Comparison of ENCODE assay signal across 6 worm cellular contexts in the genomic region with DNA sequence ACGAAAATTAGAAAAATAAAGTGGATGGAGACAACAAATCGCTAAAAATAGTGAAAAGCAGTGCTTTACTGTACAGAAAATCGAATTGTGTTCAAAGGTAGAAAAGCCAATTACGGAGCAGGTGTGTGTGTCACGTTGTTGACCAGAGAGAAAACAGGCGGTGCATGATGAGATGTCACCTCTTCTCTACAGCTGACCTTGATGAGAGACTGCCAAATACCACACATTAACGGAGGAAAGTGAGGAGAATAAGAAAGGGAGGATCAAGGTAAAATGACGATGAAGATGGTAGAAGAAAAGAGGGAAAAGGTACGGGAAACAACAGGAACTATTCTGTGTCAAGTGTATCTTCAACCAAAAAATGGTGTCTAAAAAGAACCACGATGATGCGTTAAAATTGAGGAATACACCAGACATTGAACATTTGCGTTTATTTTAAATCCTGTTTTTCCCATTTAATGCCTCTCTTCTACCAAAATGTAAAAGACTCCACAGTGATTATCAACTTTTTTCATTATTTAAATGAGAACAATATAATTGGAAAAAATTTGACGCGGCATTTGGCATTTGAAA.
TF ChIP-seq lines count a peak whose summit lies in the region.

No protein-coding gene starts in this region.

TF ChIP-seq in whole organism, L1 larva, 84 proteins besides CTCF, POLR2A, EP300 and RAD21 (continues in another document):
- TF ChIP-seq fos-1 (tag; optimal IDR thresholded peaks at IDR 0.05; lab: Kevin White, UChicago) (no peak), lir-3 (tag; optimal IDR thresholded peaks at IDR 0.05; lab: Kevin White, UChicago; ENCODE audit: poor library complexity) (no peak), ztf-4 (tag; optimal IDR thresholded peaks at IDR 0.05; lab: Kevin White, UChicago) (no peak), blmp-1 (tag; optimal IDR thresholded peaks at IDR 0.05; lab: Kevin White, UChicago) (peak; percentile 93), nhr-47 (tag; optimal IDR thresholded peaks at IDR 0.05; lab: Kevin White, UChicago) (no peak), nhr-90 (tag; optimal IDR thresholded peaks at IDR 0.05; lab: Kevin White, UChicago; ENCODE audit: poor library complexity) (no peak), dpl-1 (GFP tag; optimal IDR thresholded peaks at IDR 0.05; lab: Kevin White, UChicago) (peak in 1 of 3 experiments; percentile 0), vab-15 (tag; optimal IDR thresholded peaks at IDR 0.05; lab: Kevin White, UChicago) (no peak), mep-1 (tag; optimal IDR thresholded peaks at IDR 0.05; lab: Kevin White, UChicago) (peak; percentile 53), nhr-71 (tag; optimal IDR thresholded peaks at IDR 0.05; lab: Kevin White, UChicago) (peak; percentile 35), aly-2 (tag; optimal IDR thresholded peaks at IDR 0.05; lab: Kevin White, UChicago) (no peak), elt-2 (tag; optimal IDR thresholded peaks at IDR 0.05; lab: Kevin White, UChicago) (no peak), zag-1 (tag; optimal IDR thresholded peaks at IDR 0.05; lab: Kevin White, UChicago) (no peak), mdl-1 (tag; optimal IDR thresholded peaks at IDR 0.05; lab: Kevin White, UChicago) (no peak)

TF ChIP-seq in whole organism, L2 larva, 48 proteins besides CTCF, POLR2A, EP300 and RAD21:
- TF ChIP-seq nhr-129 (tag; optimal IDR thresholded peaks at IDR 0.05; lab: Kevin White, UChicago) (peak; percentile 52), nhr-25 (tag; optimal IDR thresholded peaks at IDR 0.05; lab: Kevin White, UChicago) (peak; percentile 78), fos-1 (tag; optimal IDR thresholded peaks at IDR 0.05; lab: Kevin White, UChicago) (no peak)

TF ChIP-seq in whole organism, L3 larva, 47 proteins besides CTCF, POLR2A, EP300 and RAD21:
- TF ChIP-seq ztf-11 (tag; optimal IDR thresholded peaks at IDR 0.05; lab: Kevin White, UChicago): no peak
- TF ChIP-seq nhr-25 (tag; optimal IDR thresholded peaks at IDR 0.05; lab: Kevin White, UChicago): peak; percentile 66
- TF ChIP-seq nhr-12 (tag; optimal IDR thresholded peaks at IDR 0.05; lab: Kevin White, UChicago): no peak
- peak; percentile 23 for TF ChIP-seq nhr-23 (tag; optimal IDR thresholded peaks at IDR 0.05; lab: Kevin White, UChicago)

TF ChIP-seq in whole organism, L4 larva, 104 proteins besides CTCF, POLR2A, EP300 and RAD21:
- no peak for TF ChIP-seq hlh-11 (tag; optimal IDR thresholded peaks at IDR 0.05; lab: Kevin White, UChicago)
- TF ChIP-seq hlh-30 (tag; optimal IDR thresholded peaks at IDR 0.05; lab: Kevin White, UChicago; ENCODE audit: insufficient read depth): peak; percentile 43
- TF ChIP-seq nhr-25 (tag; optimal IDR thresholded peaks at IDR 0.05; lab: Kevin White, UChicago; ENCODE audit: borderline replicate concordance, insufficient read depth): peak; percentile 59
- peak in 1 of 2 experiments; percentile 83 for TF ChIP-seq unc-62 (GFP tag; optimal IDR thresholded peaks at IDR 0.05 in 1 of 2; lab: Kevin White, UChicago)
- no peak for TF ChIP-seq unc-62 (tag; optimal IDR thresholded peaks at IDR 0.05; lab: Kevin White, UChicago)

TF ChIP-seq in whole organism, late embryonic, 69 proteins besides CTCF, POLR2A, EP300 and RAD21:
- TF ChIP-seq hlh-8 (tag; optimal IDR thresholded peaks at IDR 0.05; lab: Kevin White, UChicago): no peak
- no peak for TF ChIP-seq dmd-4 (tag; optimal IDR thresholded peaks at IDR 0.05; lab: Kevin White, UChicago; ENCODE audit: borderline replicate concordance)
- peak; percentile 40 for TF ChIP-seq hlh-30 (tag; optimal IDR thresholded peaks at IDR 0.05; lab: Kevin White, UChicago; ENCODE audit: insufficient read depth)

TF ChIP-seq in whole organism, mixed stage, embryonic, 35 proteins besides CTCF, POLR2A, EP300 and RAD21:
- TF ChIP-seq hlh-1 (tag; optimal IDR thresholded peaks at IDR 0.05; lab: Kevin White, UChicago) (no peak), nhr-2 (tag; optimal IDR thresholded peaks at IDR 0.05; lab: Kevin White, UChicago) (peak; percentile 49)
